Worm (Caenorhabditis elegans) whole organism, L2 larva: ENCODE results near the gene nlp-31.

Experiments used
- C34F6.9 ChIP-seq: fragments of 150-350 bp; optimal IDR thresholded peaks from 2 replicates; lab custom pipeline; 2014; ENCODE audit warnings: missing biosample characterization, missing genetic modification characterization
- blmp-1 ChIP-seq: sonication (generic microtip); optimal IDR thresholded peaks from 2 replicates; lab custom pipeline; 2017; ENCODE audit warnings: missing genetic modification characterization, mild to moderate bottlenecking, missing compliant biosample characterization, antibody characterized with exemption, moderate library complexity; ENCODE audit not compliant: insufficient read depth
- fos-1 ChIP-seq: fragments of 150-350 bp; optimal IDR thresholded peaks from 2 replicates; lab custom pipeline; 2014; ENCODE audit warnings: missing biosample characterization, missing genetic modification characterization
- gmeb-1 ChIP-seq: fragments of 150-350 bp; optimal IDR thresholded peaks from 2 replicates; lab custom pipeline; 2014; ENCODE audit warnings: missing biosample characterization, missing genetic modification characterization
- nhr-129 ChIP-seq: fragments of 150-350 bp; optimal IDR thresholded peaks from 2 replicates; lab custom pipeline; 2014; ENCODE audit warnings: missing biosample characterization, missing genetic modification characterization
- sem-4 ChIP-seq: fragments of 150-350 bp; optimal IDR thresholded peaks from 2 replicates; lab custom pipeline; 2014; ENCODE audit warnings: missing biosample characterization, missing genetic modification reagents, missing genetic modification characterization
- sma-9 ChIP-seq, 2 experiments: fragments of 150-350 bp in 1 of 2; sonication (generic microtip) in 1 of 2; optimal IDR thresholded peaks; 2 replicates each; lab custom pipeline; 2014 to 2016; ENCODE audit warnings: missing genetic modification characterization in 2 of 2, mild to moderate bottlenecking in 1 of 2, missing biosample characterization in 1 of 2, missing compliant biosample characterization in 1 of 2, missing genetic modification reagents in 1 of 2, moderate library complexity in 1 of 2
- unc-55 ChIP-seq: fragments of 150-350 bp; sonication (generic microtip); optimal IDR thresholded peaks from 3 replicates; lab custom pipeline; 2014; ENCODE audit warnings: missing biosample characterization, missing genetic modification reagents, missing genetic modification characterization

The nlp-31 gene

ce11 chrV:4029627-4030026 lies 49.8 kb downstream of the nlp-31 start:
- TF ChIP-seq blmp-1 (tag; lab: Kevin White, UChicago) (no peak), unc-55 (GFP tag; lab: Kevin White, UChicago) (no peak), C34F6.9 (tag; lab: Kevin White, UChicago) (no peak), nhr-129 (tag; lab: Kevin White, UChicago) (peak; percentile 23), sma-9 (GFP tag; optimal IDR thresholded peaks at IDR 0.05; lab: Kevin White, UChicago) (peak; percentile 20), sma-9 (tag; optimal IDR thresholded peaks at IDR 0.05; lab: Kevin White, UChicago) (no peak), gmeb-1 (tag; lab: Kevin White, UChicago) (no peak), sem-4 (tag; lab: Kevin White, UChicago) (no peak), fos-1 (peak; percentile 7)
